Worm (Caenorhabditis elegans) whole organism, young adult: Measurements from ENCODE around the gene srbc-67.

Experiments
- T26A5.8 ChIP-seq: sonication (generic microtip); optimal IDR thresholded peaks from 2 replicates; lab custom pipeline; 2016; ENCODE audit warnings: missing genetic modification characterization, missing compliant biosample characterization
- attf-5 ChIP-seq: fragments of 200-800 bp; sonication (Bioruptor generic); optimal IDR thresholded peaks from 2 replicates; lab custom pipeline; 2018; ENCODE audit warnings: mild to moderate bottlenecking, missing genetic modification characterization, missing compliant biosample characterization
- bed-2 ChIP-seq: fragments of 200-800 bp; sonication (Bioruptor generic); IDR thresholded peaks from 2 replicates; pipeline ENCODE4 v1.3.6; 2022; ENCODE audit warnings: missing genetic modification reagents, missing genetic modification characterization, missing compliant biosample characterization
- dpl-1 ChIP-seq: fragments of 150-350 bp; optimal IDR thresholded peaks from 2 replicates; lab custom pipeline; 2014; ENCODE audit warnings: missing biosample characterization, missing genetic modification reagents, missing genetic modification characterization
- lin-26 ChIP-seq: fragments of 200-800 bp; sonication (Bioruptor generic); IDR thresholded peaks from 2 replicates; pipeline ENCODE4 v1.3.6; 2022; ENCODE audit warnings: missing genetic modification reagents, missing genetic modification characterization, missing compliant biosample characterization
- madf-10 ChIP-seq: sonication (generic microtip); optimal IDR thresholded peaks from 2 replicates; lab custom pipeline; 2016; ENCODE audit warnings: mild to moderate bottlenecking, missing genetic modification characterization, missing compliant biosample characterization

DNA sequence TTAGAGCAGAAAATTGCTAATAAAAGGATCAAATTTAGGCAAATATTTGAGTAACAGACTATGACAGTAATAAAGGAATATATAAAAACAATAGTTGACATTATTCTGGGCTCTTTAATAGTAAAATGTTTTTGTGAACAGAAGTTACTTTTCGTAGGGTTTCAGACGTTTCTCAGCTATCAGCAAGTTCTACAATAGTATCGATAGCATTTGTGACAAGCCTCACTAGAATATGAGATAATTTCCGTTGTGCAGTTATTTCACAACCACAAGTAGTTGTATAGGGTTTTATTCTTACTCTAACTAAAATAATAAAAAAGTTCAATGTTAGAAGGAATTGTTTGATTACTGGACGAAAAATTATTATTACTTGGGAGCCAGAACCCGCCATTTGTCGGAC, 5.5 kb upstream of the srbc-67 start, which contains the start of gene srbc-68:
- TF ChIP-seq dpl-1 (no peak), lin-26 (GFP tag; lab: Robert Waterston, UW) (no peak), bed-2 (GFP tag; lab: Robert Waterston, UW) (no peak), T26A5.8 (tag; lab: Kevin White, UChicago) (no peak), madf-10 (tag; lab: Kevin White, UChicago) (no peak), attf-5 (GFP tag; lab: Kevin White, UChicago) (no peak)
